Worm (Caenorhabditis elegans) whole organism, L4 larva: ENCODE data around the gene timp-1.

ENCODE experiments used
- D1046.2 ChIP-seq: fragments of 200-800 bp; sonication (Bioruptor generic); IDR thresholded peaks from 2 replicates; pipeline ENCODE4 v1.3.6; 2022; ENCODE audit warnings: missing genetic modification characterization, missing compliant biosample characterization
- F44E2.7 ChIP-seq: fragments of 200-800 bp; sonication (Bioruptor generic); IDR thresholded peaks from 2 replicates; pipeline ENCODE4 v2.1.2; 2022; ENCODE audit warnings: missing genetic modification characterization, missing compliant biosample characterization
- F49E8.2 ChIP-seq: sonication (generic microtip); optimal IDR thresholded peaks from 2 replicates; lab custom pipeline; 2016; ENCODE audit warnings: missing compliant biosample characterization, mild to moderate bottlenecking, missing genetic modification characterization, borderline replicate concordance
- Y48G9A.11 ChIP-seq: fragments of 200-800 bp; sonication (Bioruptor generic); IDR thresholded peaks from 2 replicates; pipeline ENCODE4 v1.3.6; 2022; ENCODE audit warnings: missing genetic modification reagents, missing genetic modification characterization, missing compliant biosample characterization
- Y5F2A.4 ChIP-seq: fragments of 200-800 bp; sonication (Bioruptor generic); optimal IDR thresholded peaks from 2 replicates; lab custom pipeline; 2018; ENCODE audit warnings: mild to moderate bottlenecking, missing genetic modification characterization, missing compliant biosample characterization
- ZK337.2 ChIP-seq: fragments of 200-800 bp; sonication (Bioruptor generic); IDR thresholded peaks from 2 replicates; pipeline ENCODE4 v1.3.6; 2022; ENCODE audit warnings: missing genetic modification reagents, missing genetic modification characterization, missing compliant biosample characterization
- aha-1 ChIP-seq: fragments of 150-350 bp; peaks from one replicate; lab custom pipeline; 2014; ENCODE audit warnings: missing biosample characterization, missing genetic modification characterization
- ama-1 ChIP-seq: fragments of 150-350 bp; optimal IDR thresholded peaks from 2 replicates; lab custom pipeline; 2014; ENCODE audit warnings: inconsistent platforms, mixed read lengths
- cey-2 ChIP-seq: sonication (generic microtip); optimal IDR thresholded peaks from 3 replicates; lab custom pipeline; 2017; ENCODE audit warnings: missing genetic modification characterization, mild to moderate bottlenecking, missing compliant biosample characterization, antibody characterized with exemption, borderline replicate concordance; ENCODE audit not compliant: insufficient read depth
- ctbp-1 ChIP-seq: fragments of 200-800 bp; sonication (Bioruptor generic); IDR thresholded peaks from 2 replicates; pipeline ENCODE4 v1.3.6; 2022; ENCODE audit warnings: missing genetic modification reagents, missing genetic modification characterization, missing compliant biosample characterization
- daf-16 ChIP-seq, 3 experiments: sonication (generic microtip); optimal IDR thresholded peaks; 2 replicates each; lab custom pipeline; 2016 to 2017; ENCODE audit warnings: missing genetic modification characterization in 3 of 3, missing genetic modification reagents in 3 of 3, mild to moderate bottlenecking in 2 of 3, missing compliant biosample characterization in 2 of 3, missing biosample characterization in 1 of 3, moderate library complexity in 1 of 3
- dmd-8 ChIP-seq: fragments of 200-800 bp; sonication (Bioruptor generic); IDR thresholded peaks from 2 replicates; pipeline ENCODE4 v1.3.6; 2022; ENCODE audit warnings: missing genetic modification characterization, missing compliant biosample characterization
- duxl-1 ChIP-seq: sonication (generic microtip); optimal IDR thresholded peaks from 2 replicates; lab custom pipeline; 2016; ENCODE audit warnings: mild to moderate bottlenecking, missing genetic modification characterization, moderate library complexity, missing compliant biosample characterization; ENCODE audit not compliant: poor library complexity
- egl-43 ChIP-seq: fragments of 200-800 bp; sonication (Bioruptor generic); IDR thresholded peaks from 2 replicates; pipeline ENCODE4 v1.3.6; 2022; ENCODE audit warnings: missing genetic modification reagents, missing genetic modification characterization, missing compliant biosample characterization
- hlh-30 ChIP-seq: sonication (generic microtip); optimal IDR thresholded peaks from 2 replicates; lab custom pipeline; 2017; ENCODE audit warnings: antibody characterized with exemption, mild to moderate bottlenecking, missing genetic modification characterization, missing compliant biosample characterization; ENCODE audit not compliant: insufficient read depth
- hmg-1.1 ChIP-seq: fragments of 200-800 bp; sonication (Bioruptor generic); IDR thresholded peaks from 2 replicates; pipeline ENCODE4 v1.3.6; 2022; ENCODE audit warnings: missing genetic modification reagents, missing genetic modification characterization, missing compliant biosample characterization
- lin-1 ChIP-seq: fragments of 200-800 bp; sonication (Bioruptor generic); IDR thresholded peaks from 2 replicates; pipeline ENCODE4 v1.3.6; 2022; ENCODE audit warnings: missing genetic modification reagents, missing genetic modification characterization, missing compliant biosample characterization
- lir-3 ChIP-seq: sonication (generic microtip); optimal IDR thresholded peaks from 2 replicates; lab custom pipeline; 2016; ENCODE audit warnings: mild to moderate bottlenecking, missing genetic modification characterization, missing compliant biosample characterization
- mep-1 ChIP-seq: fragments of 150-350 bp; sonication (generic microtip); optimal IDR thresholded peaks from 3 replicates; lab custom pipeline; 2014; ENCODE audit warnings: missing biosample characterization, missing genetic modification characterization
- mes-2 ChIP-seq: sonication (generic microtip); optimal IDR thresholded peaks from 2 replicates; lab custom pipeline; 2016; ENCODE audit warnings: missing genotype, mild to moderate bottlenecking, missing genetic modification characterization, missing compliant biosample characterization; ENCODE audit not compliant: poor library complexity, severe bottlenecking
- nhr-10 ChIP-seq: fragments of 150-350 bp; optimal IDR thresholded peaks from 2 replicates; lab custom pipeline; 2014; ENCODE audit warnings: missing biosample characterization, missing genetic modification characterization
- nhr-111 ChIP-seq: fragments of 200-800 bp; sonication (Bioruptor generic); optimal IDR thresholded peaks from 2 replicates; lab custom pipeline; 2018; ENCODE audit warnings: mild to moderate bottlenecking, missing genetic modification characterization, missing compliant biosample characterization
- nhr-237 ChIP-seq: sonication (generic microtip); optimal IDR thresholded peaks from 2 replicates; lab custom pipeline; 2017; ENCODE audit warnings: missing biosample characterization, missing genetic modification characterization
- nhr-42 ChIP-seq: fragments of 200-800 bp; sonication (Bioruptor generic); IDR thresholded peaks from 2 replicates; pipeline ENCODE4 v1.3.6; 2022; ENCODE audit warnings: missing genetic modification characterization, missing compliant biosample characterization
- nhr-6 ChIP-seq: fragments of 150-350 bp; optimal IDR thresholded peaks from 2 replicates; lab custom pipeline; 2014; ENCODE audit warnings: missing biosample characterization, missing genetic modification characterization
- sdz-12 ChIP-seq: fragments of 200-800 bp; sonication (Bioruptor generic); optimal IDR thresholded peaks from 2 replicates; lab custom pipeline; 2018; ENCODE audit warnings: mild to moderate bottlenecking, missing genetic modification characterization, missing compliant biosample characterization
- snpc-1.2 ChIP-seq: fragments of 200-800 bp; sonication (Bioruptor generic); IDR thresholded peaks from 2 replicates; pipeline ENCODE4 v1.3.6; 2022; ENCODE audit warnings: missing genetic modification reagents, missing genetic modification characterization, missing compliant biosample characterization
- unc-62 ChIP-seq, 3 experiments: fragments of 150-350 bp in 1 of 3; sonication (generic microtip); optimal IDR thresholded peaks in 2 of 3; peaks in 1 of 3; 1 replicate in 1 of 3; 2 replicates in 2 of 3; lab custom pipeline; 2014 to 2017; ENCODE audit warnings: missing biosample characterization in 3 of 3, missing genetic modification characterization in 3 of 3, missing genetic modification reagents in 3 of 3, missing genotype in 1 of 3
- zag-1 ChIP-seq: fragments of 150-350 bp; optimal IDR thresholded peaks from 2 replicates; lab custom pipeline; 2014; ENCODE audit warnings: missing biosample characterization, missing genetic modification characterization
- zfp-2 ChIP-seq: sonication (generic microtip); optimal IDR thresholded peaks from 2 replicates; lab custom pipeline; 2016; ENCODE audit warnings: mild to moderate bottlenecking, missing genetic modification characterization, missing compliant biosample characterization
- zip-11 ChIP-seq: fragments of 200-800 bp; sonication (Bioruptor generic); IDR thresholded peaks from 2 replicates; pipeline ENCODE4 v1.3.6; 2022; ENCODE audit warnings: missing genetic modification characterization, missing compliant biosample characterization
- zip-2 ChIP-seq: fragments of 150-350 bp; optimal IDR thresholded peaks from 2 replicates; lab custom pipeline; 2014; ENCODE audit warnings: missing biosample characterization, missing genetic modification characterization

Gene timp-1

ce11 chrV:8185737-8186136 is 21.3 kb upstream of the timp-1 start, which contains the start of gene F20D6.2:
Gene F20D6.2 (plus strand): TSS chrV:8186037.
- TF ChIP-seq F49E8.2 (tag; lab: Kevin White, UChicago) (no peak), lin-1 (no peak), Y48G9A.11 (GFP tag; lab: Robert Waterston, UW) (no peak), aha-1 (tag; lab: Kevin White, UChicago) (peak; percentile 68), zip-2 (tag; lab: Kevin White, UChicago) (no peak), ZK337.2 (GFP tag; lab: Robert Waterston, UW) (no peak), snpc-1.2 (GFP tag; lab: Robert Waterston, UW) (no peak), unc-62 (GFP tag; optimal IDR thresholded peaks at IDR 0.05 in 1 of 2; lab: Kevin White, UChicago) (peak in 1 of 2 experiments; percentile 1), unc-62 (tag; optimal IDR thresholded peaks at IDR 0.05; lab: Kevin White, UChicago) (no peak), nhr-237 (tag; lab: Kevin White, UChicago) (no peak), Y5F2A.4 (GFP tag; lab: Kevin White, UChicago) (no peak), nhr-6 (tag; lab: Kevin White, UChicago) (no peak), hlh-30 (tag; lab: Kevin White, UChicago) (no peak), mes-2 (tag; lab: Kevin White, UChicago) (no peak), zip-11 (GFP tag; lab: Robert Waterston, UW) (no peak), hmg-1.1 (no peak), duxl-1 (tag; lab: Kevin White, UChicago) (no peak)

DNA sequence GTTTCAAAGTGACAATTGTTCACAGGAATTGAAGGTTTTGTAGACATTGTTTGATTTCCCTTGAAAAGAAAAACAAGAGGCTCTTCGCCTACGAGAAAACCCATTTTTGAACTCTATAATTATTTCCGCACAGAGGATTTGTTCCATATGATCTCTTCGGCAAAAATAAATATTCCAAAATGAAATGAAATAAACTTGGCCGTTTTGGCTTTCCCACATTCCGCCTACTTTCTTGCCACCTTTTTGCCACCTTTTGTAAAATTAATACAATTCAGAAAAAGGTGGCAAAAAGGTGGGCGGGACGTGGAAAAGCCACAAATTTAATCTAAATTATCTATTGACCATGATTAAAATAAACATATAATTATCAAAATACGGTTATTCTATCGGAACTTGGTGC is 18.6 kb upstream of the timp-1 start, which contains the start of gene F20D6.15:
Gene F20D6.15, minus strand, starts transcription at position 47 of the 400 bp plus-strand sequence.
- TF ChIP-seq mep-1 (tag; lab: Kevin White, UChicago) = no peak
- peak; percentile 94 for TF ChIP-seq aha-1 (tag; lab: Kevin White, UChicago)
- TF ChIP-seq, all 104 proteins: peak for 1

DNA sequence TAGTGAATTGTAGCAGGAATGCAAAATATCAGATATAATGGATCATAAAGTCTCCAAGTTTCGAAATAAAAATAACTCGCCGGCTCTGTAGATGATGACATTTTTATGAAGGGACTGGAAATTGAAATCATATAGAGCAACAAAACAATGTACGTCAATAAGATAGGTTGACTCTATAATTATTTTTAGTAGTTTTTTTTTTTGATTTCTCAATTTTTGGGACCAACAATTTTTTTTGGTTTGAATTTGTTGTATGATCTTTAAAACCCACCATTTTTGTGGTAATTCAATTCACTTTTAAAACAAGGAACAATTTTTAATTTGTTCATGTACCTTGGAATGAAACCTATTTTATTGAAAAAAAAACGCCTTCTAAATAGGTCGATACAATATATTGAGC is 17.0 kb upstream of the timp-1 start, which contains the start of gene F20D6.12:
Gene F20D6.12, minus strand, starts transcription at position 101 of the 400 bp plus-strand sequence.
- TF ChIP-seq snpc-1.2 (GFP tag; lab: Robert Waterston, UW) = no peak
- no peak for TF ChIP-seq lin-1
- TF ChIP-seq nhr-111 (GFP tag; lab: Kevin White, UChicago) = no peak
- no peak for TF ChIP-seq dmd-8 (GFP tag; lab: Robert Waterston, UW)
- no peak for TF ChIP-seq D1046.2 (GFP tag; lab: Robert Waterston, UW)
- TF ChIP-seq ctbp-1 (GFP tag; lab: Robert Waterston, UW) = no peak
- no peak for TF ChIP-seq nhr-10
- no peak for TF ChIP-seq sdz-12 (GFP tag; lab: Kevin White, UChicago)
- no peak for TF ChIP-seq zip-2 (tag; lab: Kevin White, UChicago)
- TF ChIP-seq egl-43 (GFP tag; lab: Robert Waterston, UW) = no peak
- TF ChIP-seq zag-1 = no peak

DNA sequence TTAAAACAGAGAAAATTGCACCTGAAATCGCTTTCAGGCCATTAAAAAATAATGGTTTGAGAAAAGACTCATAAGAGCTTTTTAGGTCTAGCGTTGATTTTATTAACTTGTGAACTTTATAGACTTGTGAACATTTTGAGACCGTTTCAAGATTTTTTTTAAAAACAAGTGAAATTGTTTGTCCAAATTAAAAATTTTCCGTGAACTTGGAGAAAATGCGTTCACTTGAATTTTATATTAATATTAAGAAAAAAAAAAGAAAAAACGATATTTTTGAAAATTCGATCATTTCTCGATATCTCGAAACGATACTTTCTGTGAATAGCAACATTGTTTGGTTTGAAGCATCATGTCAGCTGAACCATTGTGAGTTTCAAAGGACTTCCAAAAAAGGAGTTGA is 16.6 kb upstream of the timp-1 start, which contains the start of gene F20D6.1:
Gene F20D6.1, plus strand, starts transcription at position 301 of the 400 bp plus-strand sequence.
- TF ChIP-seq zfp-2 (no peak), dmd-8 (GFP tag; lab: Robert Waterston, UW) (no peak), lir-3 (tag; lab: Kevin White, UChicago) (no peak), ama-1 (lab: Kevin White, UChicago) (no peak), unc-62 (GFP tag; optimal IDR thresholded peaks at IDR 0.05 in 1 of 2; lab: Kevin White, UChicago) (no peak), unc-62 (tag; optimal IDR thresholded peaks at IDR 0.05; lab: Kevin White, UChicago) (no peak), cey-2 (tag; lab: Kevin White, UChicago) (no peak), zag-1 (no peak), F44E2.7 (no peak), daf-16 (GFP tag; optimal IDR thresholded peaks at IDR 0.05; lab: Kevin White, UChicago) (no peak), daf-16 (tag; optimal IDR thresholded peaks at IDR 0.05; lab: Kevin White, UChicago) (no peak), nhr-42 (GFP tag; lab: Robert Waterston, UW) (no peak)
